Fruit fly (Drosophila melanogaster): ENCODE data around the gene CG7024.

The CG7024 gene

DNA sequence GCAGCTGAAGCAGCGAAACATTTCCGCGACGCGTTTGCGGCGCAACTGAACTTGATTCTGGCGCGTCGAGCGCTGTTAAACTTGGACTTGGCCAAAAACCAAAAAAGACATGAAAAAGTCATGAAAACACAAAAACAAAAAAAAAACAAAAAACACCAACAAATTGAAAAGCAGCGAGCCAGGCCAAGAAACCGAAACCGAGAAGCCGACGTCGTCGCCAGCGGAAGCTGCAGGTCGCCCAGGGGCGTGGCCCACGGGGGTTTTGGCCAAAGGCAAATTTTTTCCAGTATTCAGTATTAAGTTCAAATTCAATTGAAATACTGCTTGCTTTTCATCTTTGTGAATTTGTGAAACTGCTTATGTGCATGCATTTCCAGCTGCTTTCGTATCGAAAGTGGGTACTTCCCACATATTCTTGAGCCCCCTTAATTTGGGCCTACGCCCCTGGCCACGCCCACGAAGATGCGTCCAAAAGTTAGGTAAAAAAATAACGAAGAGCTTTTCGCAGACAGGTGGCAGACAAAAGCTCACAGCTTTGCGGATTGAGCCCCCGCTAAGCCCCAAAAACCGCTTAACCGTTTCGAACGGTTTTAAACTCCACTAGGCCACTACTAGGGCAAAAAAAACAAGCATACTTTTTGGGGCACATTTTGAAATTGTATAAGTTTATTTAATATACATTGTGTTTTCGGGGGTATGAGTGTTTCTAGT lies 38.3 kb upstream of the CG7024 start, which contains the start of gene CG3009 (continued):
- TF ChIP-seq mirr (GFP tag; optimal IDR thresholded peaks at IDR 0.05) (peak; percentile 97), hth (optimal IDR thresholded peaks at IDR 0.05) (no peak), unc-4 (GFP tag; IDR thresholded peaks at IDR 0.05; ENCODE audit: partially characterized antibody) (no peak), Antp (GFP tag; optimal IDR thresholded peaks at IDR 0.05) (peak; percentile 99), CTCF (GFP tag; optimal IDR thresholded peaks at IDR 0.05) (peak; percentile 78), Neu2 (GFP tag; optimal IDR thresholded peaks at IDR 0.05; ENCODE audit: borderline replicate concordance) (peak; percentile 88), Sox102F (GFP tag; optimal IDR thresholded peaks at IDR 0.05) (peak; percentile 97), CG17912 (GFP tag; optimal IDR thresholded peaks at IDR 0.05) (peak; percentile 74), CG9797 (GFP tag; optimal IDR thresholded peaks at IDR 0.05) (peak; percentile 50), B-H1 (GFP tag; IDR thresholded peaks at IDR 0.05) (peak; percentile 95), ATbp (GFP tag; optimal IDR thresholded peaks at IDR 0.05) (peak; percentile 98), pfk (GFP tag; optimal IDR thresholded peaks at IDR 0.05) (peak; percentile 61), CG3726 (GFP tag; IDR thresholded peaks at IDR 0.05) (peak; percentile 94), CG12071 (GFP tag; optimal IDR thresholded peaks at IDR 0.05) (peak; percentile 98), bowl (GFP tag; IDR thresholded peaks at IDR 0.05) (peak; percentile 92), Doc3 (GFP tag; IDR thresholded peaks at IDR 0.05; ENCODE audit: partially characterized antibody) (no peak), CG15073 (GFP tag; optimal IDR thresholded peaks at IDR 0.05) (peak; percentile 69), Hey (tag; optimal IDR thresholded peaks at IDR 0.05) (peak; percentile 91), gem (tag; optimal IDR thresholded peaks at IDR 0.05) (peak; percentile 98), CG12659 (GFP tag; optimal IDR thresholded peaks at IDR 0.05) (peak; percentile 99), Dp (GFP tag; optimal IDR thresholded peaks at IDR 0.05) (peak; percentile 39), CG17829 (tag; optimal IDR thresholded peaks at IDR 0.05) (peak; percentile 96), gce (GFP tag; IDR thresholded peaks at IDR 0.05) (peak; percentile 95), stc (GFP tag; IDR thresholded peaks at IDR 0.05) (peak; percentile 97), CG1529 (GFP tag; optimal IDR thresholded peaks at IDR 0.05) (peak; percentile 94), Dll (GFP tag; IDR thresholded peaks at IDR 0.05; ENCODE audit: partially characterized antibody) (no peak), dati (GFP tag; IDR thresholded peaks at IDR 0.05) (peak; percentile 87), Jarid2 (GFP tag; optimal IDR thresholded peaks at IDR 0.05) (peak; percentile 88), CG1647 (GFP tag; optimal IDR thresholded peaks at IDR 0.05) (peak; percentile 97), Doc2 (GFP tag; IDR thresholded peaks at IDR 0.05) (peak; percentile 96), Hmx (GFP tag; optimal IDR thresholded peaks at IDR 0.05) (peak; percentile 89), CG43689 (GFP tag; IDR thresholded peaks at IDR 0.05) (peak; percentile 94), CG2202 (tag; optimal IDR thresholded peaks at IDR 0.05) (peak; percentile 82), pita (GFP tag; optimal IDR thresholded peaks at IDR 0.05) (peak; percentile 87), mam (GFP tag; optimal IDR thresholded peaks at IDR 0.05) (peak; percentile 98), Scr (GFP tag; IDR thresholded peaks at IDR 0.05; ENCODE audit: partially characterized antibody) (no peak), luna (GFP tag; optimal IDR thresholded peaks at IDR 0.05) (peak; percentile 95), mld (GFP tag; IDR thresholded peaks at IDR 0.05; ENCODE audit: partially characterized antibody) (no peak), CG6654 (GFP tag; optimal IDR thresholded peaks at IDR 0.05) (peak; percentile 89), kay (GFP tag; optimal IDR thresholded peaks at IDR 0.05) (peak; percentile 93), lilli (GFP tag; optimal IDR thresholded peaks at IDR 0.05) (peak; percentile 99), sisA (GFP tag; IDR thresholded peaks at IDR 0.05) (peak; percentile 97), CG18764 (GFP tag; optimal IDR thresholded peaks at IDR 0.05) (peak; percentile 92), Lpt (GFP tag; optimal IDR thresholded peaks at IDR 0.05) (no peak), CG10565 (GFP tag; optimal IDR thresholded peaks at IDR 0.05) (peak; percentile 80), seq (GFP tag; IDR thresholded peaks at IDR 0.05) (peak; percentile 98), odd (GFP tag; optimal IDR thresholded peaks at IDR 0.05) (peak; percentile 97), CG13123 (GFP tag; optimal IDR thresholded peaks at IDR 0.05) (peak; percentile 92), sqz (GFP tag; optimal IDR thresholded peaks at IDR 0.05) (peak; percentile 99), CG6683 (GFP tag; optimal IDR thresholded peaks at IDR 0.05) (peak; percentile 95)

Data from whole organism, embryonic.